Worm (Caenorhabditis elegans): ENCODE measurements around the gene W06D11.2.

The W06D11.2 gene

DNA sequence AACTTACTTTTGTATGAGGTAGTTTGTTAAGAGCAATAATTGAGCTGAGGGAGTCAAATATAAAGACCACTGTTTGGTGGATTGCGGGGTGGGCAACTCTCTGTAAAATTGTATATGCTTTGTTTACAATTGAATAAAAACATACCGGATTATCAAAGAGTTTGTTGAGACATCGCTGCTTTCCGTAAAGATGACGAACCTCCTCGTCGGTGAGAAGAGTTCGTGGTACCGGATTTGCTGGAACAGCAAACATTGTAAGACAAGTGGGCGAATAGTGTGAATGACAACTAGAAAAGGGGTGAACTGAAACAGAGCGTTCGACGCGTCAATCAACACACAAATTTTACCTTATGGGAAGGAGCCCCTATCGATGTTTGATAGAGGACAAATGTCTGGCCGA is at the start of gene W06D11.2:
W06D11.2 (minus strand) TSS at position 339 of the 400 bp plus-strand sequence.
- TF ChIP-seq nhr-11 (tag; optimal IDR thresholded peaks at IDR 0.05): no peak
- no peak for TF ChIP-seq nhr-77 (tag; optimal IDR thresholded peaks at IDR 0.05)
- no peak for TF ChIP-seq sma-3 (GFP tag; optimal IDR thresholded peaks at IDR 0.05)
- no peak for TF ChIP-seq ztf-4 (tag; optimal IDR thresholded peaks at IDR 0.05)
- no peak for TF ChIP-seq unc-55 (GFP tag; optimal IDR thresholded peaks at IDR 0.05)
- TF ChIP-seq nhr-10 (tag; optimal IDR thresholded peaks at IDR 0.05): no peak
- TF ChIP-seq zag-1 (tag; optimal IDR thresholded peaks at IDR 0.05): no peak
- TF ChIP-seq crh-2 (tag; optimal IDR thresholded peaks at IDR 0.05): no peak
- no peak for TF ChIP-seq Y55F3AM.14 (GFP tag; optimal IDR thresholded peaks at IDR 0.05)
- TF ChIP-seq blmp-1 (tag; optimal IDR thresholded peaks at IDR 0.05; ENCODE audit: insufficient read depth): no peak
- TF ChIP-seq ZK546.5 (tag; optimal IDR thresholded peaks at IDR 0.05): no peak
- no peak for TF ChIP-seq C34F6.9 (tag; optimal IDR thresholded peaks at IDR 0.05)
- TF ChIP-seq mbf-1 (tag; optimal IDR thresholded peaks at IDR 0.05): no peak
- TF ChIP-seq nhr-25 (tag; optimal IDR thresholded peaks at IDR 0.05): no peak

DNA sequence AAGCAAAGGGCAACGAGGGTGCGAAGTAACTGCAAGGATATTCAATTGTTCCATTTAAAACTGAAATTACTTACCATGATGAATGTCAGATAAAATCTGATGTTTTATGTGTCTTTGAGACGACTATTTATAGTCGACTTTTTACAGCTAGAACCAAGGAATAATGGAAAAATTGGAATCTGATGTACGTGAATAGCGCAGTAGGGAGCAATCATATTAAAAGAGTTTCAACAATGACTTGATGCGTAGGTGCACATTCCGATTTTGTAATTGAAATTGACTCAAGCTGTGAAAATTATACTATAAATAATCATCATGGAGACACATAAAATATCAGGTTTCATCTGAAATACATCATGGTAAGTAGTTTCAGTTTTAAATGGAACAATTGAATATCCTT is 46.7 kb upstream of the W06D11.2 start, which contains the start of the genes nspc-9 and nspc-10:
nspc-9 (minus strand) TSS at position 101 of the 400 bp plus-strand sequence.
nspc-10 (plus strand) TSS at position 331 of the 400 bp plus-strand sequence.
- TF ChIP-seq mbf-1 (tag; optimal IDR thresholded peaks at IDR 0.05) (no peak), C34F6.9 (tag; optimal IDR thresholded peaks at IDR 0.05) (no peak), crh-2 (tag; optimal IDR thresholded peaks at IDR 0.05) (no peak), elt-3 (tag; optimal IDR thresholded peaks at IDR 0.05) (no peak), elt-1 (tag; optimal IDR thresholded peaks at IDR 0.05) (no peak), Y55F3AM.14 (GFP tag; optimal IDR thresholded peaks at IDR 0.05) (no peak), sma-9 (GFP tag; optimal IDR thresholded peaks at IDR 0.05) (no peak), sma-9 (tag; optimal IDR thresholded peaks at IDR 0.05) (no peak), ceh-82 (tag; optimal IDR thresholded peaks at IDR 0.05) (no peak), zag-1 (tag; optimal IDR thresholded peaks at IDR 0.05) (no peak), nhr-23 (tag; optimal IDR thresholded peaks at IDR 0.05) (no peak), nhr-12 (tag; optimal IDR thresholded peaks at IDR 0.05) (no peak), lsy-2 (tag; optimal IDR thresholded peaks at IDR 0.05) (no peak), nhr-10 (tag; optimal IDR thresholded peaks at IDR 0.05) (no peak), nhr-77 (tag; optimal IDR thresholded peaks at IDR 0.05) (no peak), sma-3 (GFP tag; optimal IDR thresholded peaks at IDR 0.05) (no peak)

DNA sequence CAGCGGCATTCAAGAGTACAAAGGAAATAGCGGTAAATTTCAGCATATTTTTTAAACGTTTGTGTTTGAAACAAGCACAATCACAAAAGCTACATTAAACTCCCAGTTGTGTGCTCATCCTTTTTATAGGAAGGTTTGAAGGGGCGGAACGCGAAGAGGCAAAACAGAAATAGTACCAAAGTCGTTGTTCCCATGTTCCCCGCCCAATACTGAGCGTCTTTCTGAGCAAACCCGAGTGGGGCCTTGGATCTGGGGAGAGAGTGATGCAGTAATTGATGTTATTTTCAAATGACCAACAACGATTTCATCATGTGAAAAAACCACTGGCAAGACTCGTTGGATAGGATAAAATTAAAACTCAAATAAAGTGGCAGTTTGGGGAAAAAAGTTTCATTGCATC is 44.8 kb upstream of the W06D11.2 start, which contains the start of gene zig-2:
zig-2 (minus strand) TSS at position 101 of the 400 bp plus-strand sequence.
- no peak for TF ChIP-seq C34F6.9 (tag; optimal IDR thresholded peaks at IDR 0.05)
- TF ChIP-seq nhr-12 (tag; optimal IDR thresholded peaks at IDR 0.05): no peak
- no peak for TF ChIP-seq ztf-11 (tag; optimal IDR thresholded peaks at IDR 0.05)
- TF ChIP-seq elt-1 (tag; optimal IDR thresholded peaks at IDR 0.05): no peak
- TF ChIP-seq mdl-1 (tag; optimal IDR thresholded peaks at IDR 0.05): no peak
- no peak for TF ChIP-seq lin-39 (tag; optimal IDR thresholded peaks at IDR 0.05)
- no peak for TF ChIP-seq Y55F3AM.14 (GFP tag; optimal IDR thresholded peaks at IDR 0.05)
- no peak for TF ChIP-seq mbf-1 (tag; optimal IDR thresholded peaks at IDR 0.05)
- no peak for TF ChIP-seq R02D3.7 (tag; optimal IDR thresholded peaks at IDR 0.05)
- no peak for TF ChIP-seq ceh-82 (tag; optimal IDR thresholded peaks at IDR 0.05)
- TF ChIP-seq aly-2 (tag; optimal IDR thresholded peaks at IDR 0.05): no peak
- no peak for TF ChIP-seq nhr-21 (tag; optimal IDR thresholded peaks at IDR 0.05)
- no peak for TF ChIP-seq nhr-237 (tag; optimal IDR thresholded peaks at IDR 0.05)
- TF ChIP-seq lin-11 (tag; optimal IDR thresholded peaks at IDR 0.05): no peak
- no peak for TF ChIP-seq sma-9 (GFP tag; optimal IDR thresholded peaks at IDR 0.05)
- no peak for TF ChIP-seq sma-9 (tag; optimal IDR thresholded peaks at IDR 0.05)
- no peak for TF ChIP-seq ZK546.5 (tag; optimal IDR thresholded peaks at IDR 0.05)
- TF ChIP-seq sem-4 (tag; optimal IDR thresholded peaks at IDR 0.05): no peak
- TF ChIP-seq unc-55 (GFP tag; optimal IDR thresholded peaks at IDR 0.05): no peak
- no peak for TF ChIP-seq ama-1 (optimal IDR thresholded peaks at IDR 0.05)

DNA sequence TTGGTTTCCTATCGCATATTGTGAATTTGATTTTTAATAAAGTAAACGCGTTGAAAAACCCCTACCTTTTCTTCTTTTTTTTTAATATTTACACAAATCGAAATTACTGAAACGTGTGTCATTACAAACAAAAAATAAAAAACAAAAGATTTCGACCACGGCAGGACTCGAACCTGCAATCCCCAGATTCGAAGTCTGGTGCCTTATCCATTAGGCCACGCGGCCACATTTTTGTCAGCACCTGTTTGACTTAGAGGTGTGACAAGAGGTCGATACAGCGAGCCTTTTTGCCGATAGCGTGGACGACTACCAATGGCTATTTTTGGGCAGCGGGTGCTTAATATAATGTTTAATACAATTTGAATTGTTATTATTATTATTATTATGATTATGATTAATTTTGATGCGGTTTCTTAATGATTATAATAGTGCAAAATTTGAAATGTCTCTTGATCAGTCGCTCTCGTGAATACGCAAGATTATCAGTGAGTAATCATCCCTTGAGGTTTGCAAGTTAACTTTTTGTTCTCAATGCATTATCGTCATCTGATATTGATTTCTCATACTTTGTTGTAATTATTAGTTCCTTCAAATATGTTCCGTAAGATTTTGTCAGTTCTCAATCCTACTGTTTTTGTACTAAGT is 41.4 kb upstream of the W06D11.2 start, which contains the start of gene srd-44:
srd-44 (plus strand) TSS at position 595 of the 645 bp plus-strand sequence.
- no peak for TF ChIP-seq ceh-82 (tag; optimal IDR thresholded peaks at IDR 0.05)
- TF ChIP-seq sma-3 (GFP tag; optimal IDR thresholded peaks at IDR 0.05): peak; percentile 17
- no peak for TF ChIP-seq nhr-11 (tag; optimal IDR thresholded peaks at IDR 0.05)
- peak; percentile 25 for TF ChIP-seq fos-1 (tag; optimal IDR thresholded peaks at IDR 0.05)
- TF ChIP-seq nhr-21 (tag; optimal IDR thresholded peaks at IDR 0.05): peak; percentile 18
- TF ChIP-seq crh-2 (tag; optimal IDR thresholded peaks at IDR 0.05): peak; percentile 21
